Fruit fly (Drosophila melanogaster): ENCODE data around the gene CG14684.
A peak's percentile ranks its signal among the peaks of the same experiment; 100 is the strongest.

The CG14684 gene

DNA sequence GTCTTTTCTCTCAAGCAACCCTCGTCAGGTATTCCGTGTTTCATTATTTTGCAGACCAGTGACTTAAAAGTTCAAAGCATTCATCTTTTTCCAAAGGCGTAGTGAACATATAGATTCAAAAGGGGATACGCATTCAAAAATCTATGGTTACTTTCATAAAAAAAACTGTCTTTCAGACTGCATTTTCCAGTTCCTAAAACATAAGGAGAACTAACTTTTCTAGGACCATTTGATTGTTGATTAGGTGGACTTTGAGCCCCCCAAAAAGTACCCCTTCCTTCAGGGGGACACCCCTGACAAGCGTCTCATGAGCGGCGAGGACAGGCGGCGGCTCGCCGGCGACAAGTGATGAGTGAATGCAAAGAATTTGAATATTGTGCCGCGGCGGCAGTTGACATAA lies 33.2 kb upstream of the CG14684 start (continued):
- TF ChIP-seq tai (GFP tag; optimal IDR thresholded peaks at IDR 0.05) (no peak), usp (GFP tag; optimal IDR thresholded peaks at IDR 0.05) (no peak), dmrt93B (GFP tag; optimal IDR thresholded peaks at IDR 0.05) (no peak), brk (GFP tag; optimal IDR thresholded peaks at IDR 0.05) (no peak), CG32264 (GFP tag; optimal IDR thresholded peaks at IDR 0.05) (no peak), fru (GFP tag; optimal IDR thresholded peaks at IDR 0.05) (peak; percentile 11), lola (GFP tag; optimal IDR thresholded peaks at IDR 0.05) (no peak), CrebA (GFP tag; optimal IDR thresholded peaks at IDR 0.05; ENCODE audit: borderline replicate concordance) (no peak), Hr83 (GFP tag; optimal IDR thresholded peaks at IDR 0.05; ENCODE audit: poor library complexity, severe bottlenecking) (no peak), h (GFP tag; optimal IDR thresholded peaks at IDR 0.05) (peak; percentile 35), woc (GFP tag; optimal IDR thresholded peaks at IDR 0.05) (peak; percentile 6)

DNA sequence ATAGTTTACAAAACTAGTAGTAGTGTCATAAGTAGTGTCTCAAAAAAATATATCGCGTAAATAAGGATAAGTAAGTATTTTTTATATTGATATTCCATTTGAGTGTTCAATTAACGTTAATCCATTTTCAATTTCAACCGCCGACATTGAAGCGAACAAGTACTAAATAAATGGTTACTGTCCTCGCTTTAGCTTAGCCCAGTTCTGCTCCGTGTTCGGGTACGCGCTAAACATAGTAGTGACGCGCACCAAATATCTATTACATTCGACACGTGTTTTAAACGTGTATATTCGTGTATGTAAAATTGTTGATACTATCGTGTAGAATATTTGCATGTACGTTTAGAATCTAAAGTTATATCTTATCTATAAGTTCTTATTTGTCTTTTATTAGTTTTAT lies 31.7 kb upstream of the CG14684 start:
- peak in 1 of 2 experiments; percentile 42 for TF ChIP-seq foxo (GFP tag; optimal IDR thresholded peaks at IDR 0.05)
- no peak for TF ChIP-seq ey (GFP tag; optimal IDR thresholded peaks at IDR 0.05)
- no peak for TF ChIP-seq Dfd (GFP tag; optimal IDR thresholded peaks at IDR 0.05)
- TF ChIP-seq br (GFP tag; optimal IDR thresholded peaks at IDR 0.05): no peak
- TF ChIP-seq h (GFP tag; optimal IDR thresholded peaks at IDR 0.05): peak; percentile 47
- TF ChIP-seq sage (GFP tag; optimal IDR thresholded peaks at IDR 0.05): no peak
- no peak for TF ChIP-seq tai (GFP tag; optimal IDR thresholded peaks at IDR 0.05)
- TF ChIP-seq dsf (GFP tag; optimal IDR thresholded peaks at IDR 0.05; ENCODE audit: borderline replicate concordance): no peak
- TF ChIP-seq jim (GFP tag; optimal IDR thresholded peaks at IDR 0.05): no peak
- no peak for TF ChIP-seq lola (GFP tag; optimal IDR thresholded peaks at IDR 0.05)
- TF ChIP-seq brk (GFP tag; optimal IDR thresholded peaks at IDR 0.05): peak; percentile 6
- no peak for TF ChIP-seq Sp1 (GFP tag; optimal IDR thresholded peaks at IDR 0.05)
- no peak for TF ChIP-seq Jra (GFP tag; optimal IDR thresholded peaks at IDR 0.05)
- no peak for TF ChIP-seq Dif (GFP tag; optimal IDR thresholded peaks at IDR 0.05; ENCODE audit: partially characterized antibody)
- no peak for TF ChIP-seq dmrt93B (GFP tag; optimal IDR thresholded peaks at IDR 0.05)
- peak; percentile 54 for TF ChIP-seq fru (GFP tag; optimal IDR thresholded peaks at IDR 0.05)
- no peak for TF ChIP-seq HLH106 (tag; optimal IDR thresholded peaks at IDR 0.05)
- TF ChIP-seq woc (GFP tag; optimal IDR thresholded peaks at IDR 0.05): no peak
- no peak for TF ChIP-seq CrebA (GFP tag; optimal IDR thresholded peaks at IDR 0.05; ENCODE audit: borderline replicate concordance)
- TF ChIP-seq Mio (GFP tag; optimal IDR thresholded peaks at IDR 0.05): no peak
- no peak for TF ChIP-seq Vsx2 (GFP tag; optimal IDR thresholded peaks at IDR 0.05; ENCODE audit: partially characterized antibody)
- no peak for TF ChIP-seq Rel (GFP tag; optimal IDR thresholded peaks at IDR 0.05)
- TF ChIP-seq Rel (tag; optimal IDR thresholded peaks at IDR 0.05): no peak
- no peak for TF ChIP-seq pan (optimal IDR thresholded peaks at IDR 0.05)
- TF ChIP-seq Hr78 (GFP tag; optimal IDR thresholded peaks at IDR 0.05): no peak
- no peak for TF ChIP-seq Hnf4 (GFP tag; optimal IDR thresholded peaks at IDR 0.05)
- no peak for TF ChIP-seq N (GFP tag; optimal IDR thresholded peaks at IDR 0.05)
- no peak for TF ChIP-seq sv (GFP tag; optimal IDR thresholded peaks at IDR 0.05)
- TF ChIP-seq usp (GFP tag; optimal IDR thresholded peaks at IDR 0.05): no peak
- TF ChIP-seq Myc (optimal IDR thresholded peaks at IDR 0.05): peak; percentile 72
- TF ChIP-seq dl (GFP tag; optimal IDR thresholded peaks at IDR 0.05; ENCODE audit: insufficient read depth in 1 of 2, partially characterized antibody in 2 of 2): no peak
- TF ChIP-seq psq (GFP tag; optimal IDR thresholded peaks at IDR 0.05): no peak
- no peak for TF ChIP-seq CG9705 (GFP tag; optimal IDR thresholded peaks at IDR 0.05)
- no peak for TF ChIP-seq Abd-B (GFP tag; optimal IDR thresholded peaks at IDR 0.05)
- TF ChIP-seq GATAd (GFP tag; optimal IDR thresholded peaks at IDR 0.05): no peak
- no peak for TF ChIP-seq OdsH (GFP tag; optimal IDR thresholded peaks at IDR 0.05)
- no peak for TF ChIP-seq CG32264 (GFP tag; optimal IDR thresholded peaks at IDR 0.05)
- peak; percentile 17 for TF ChIP-seq Hr83 (GFP tag; optimal IDR thresholded peaks at IDR 0.05; ENCODE audit: poor library complexity, severe bottlenecking)
- TF ChIP-seq rgr (GFP tag; optimal IDR thresholded peaks at IDR 0.05): peak; percentile 17

Measured in whole organism, wandering third instar larva.